Worm (Caenorhabditis elegans): ENCODE results near the gene zig-4.

ce11 chrX:7965449-7965848 is 40.2 kb downstream of the zig-4 start:
- no peak for TF ChIP-seq nhr-11 (tag; optimal IDR thresholded peaks at IDR 0.05)
- TF ChIP-seq nhr-12 (tag; optimal IDR thresholded peaks at IDR 0.05) = no peak
- no peak for TF ChIP-seq mab-9 (GFP tag; IDR thresholded peaks at IDR 0.05)
- TF ChIP-seq tlp-1 (tag; optimal IDR thresholded peaks at IDR 0.05) = no peak
- no peak for TF ChIP-seq lsy-2 (tag; optimal IDR thresholded peaks at IDR 0.05)
- no peak for TF ChIP-seq mdl-1 (tag; optimal IDR thresholded peaks at IDR 0.05)
